Worm (Caenorhabditis elegans): ENCODE measurements around the gene C50C3.5.

DNA sequence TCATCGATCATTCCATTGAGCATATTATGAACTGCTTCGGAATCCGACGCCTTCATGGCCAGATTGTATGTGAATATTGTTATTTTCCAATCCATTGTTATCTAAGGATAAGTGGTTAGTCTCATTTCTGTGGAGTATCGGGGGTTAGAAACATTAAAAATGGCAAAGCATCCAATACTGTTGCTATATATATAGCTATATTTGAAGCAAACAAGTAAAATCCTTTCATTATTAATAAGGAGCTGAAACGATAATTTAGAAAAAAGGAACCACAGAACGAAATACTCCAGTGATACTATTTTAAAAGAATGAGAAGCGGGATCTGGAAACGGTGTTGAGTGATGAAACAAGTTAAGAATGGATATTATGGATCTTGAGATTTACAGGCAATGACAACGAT lies 17.8 kb upstream of the C50C3.5 start, which contains the start of gene inpp-5K:
- TF ChIP-seq Y22D7AL.16 (tag; optimal IDR thresholded peaks at IDR 0.05) = no peak
- no peak for TF ChIP-seq odd-2 (tag; optimal IDR thresholded peaks at IDR 0.05)
- TF ChIP-seq unc-86 (tag; optimal IDR thresholded peaks at IDR 0.05) = no peak
- no peak for TF ChIP-seq ceh-24 (tag; optimal IDR thresholded peaks at IDR 0.05)
- no peak for TF ChIP-seq ceh-22 (tag; optimal IDR thresholded peaks at IDR 0.05)
- no peak for TF ChIP-seq ceh-18 (tag; optimal IDR thresholded peaks at IDR 0.05)
- no peak for TF ChIP-seq ceh-9 (tag; optimal IDR thresholded peaks at IDR 0.05)
- TF ChIP-seq eyg-1 (tag; optimal IDR thresholded peaks at IDR 0.05) = no peak
- no peak for TF ChIP-seq tbx-7 (tag; optimal IDR thresholded peaks at IDR 0.05)
- TF ChIP-seq dmd-4 (tag; optimal IDR thresholded peaks at IDR 0.05; ENCODE audit: borderline replicate concordance) = no peak
- TF ChIP-seq pha-4 (tag; optimal IDR thresholded peaks at IDR 0.05) = no peak
- no peak for TF ChIP-seq gmeb-2 (tag; optimal IDR thresholded peaks at IDR 0.05)
- TF ChIP-seq hlh-8 (tag; optimal IDR thresholded peaks at IDR 0.05) = no peak
- no peak for TF ChIP-seq sox-2 (GFP tag; IDR thresholded peaks at IDR 0.05)

Data from whole organism, late embryonic.